Fruit fly (Drosophila melanogaster): ENCODE results near the gene Ir67b.

DNA sequence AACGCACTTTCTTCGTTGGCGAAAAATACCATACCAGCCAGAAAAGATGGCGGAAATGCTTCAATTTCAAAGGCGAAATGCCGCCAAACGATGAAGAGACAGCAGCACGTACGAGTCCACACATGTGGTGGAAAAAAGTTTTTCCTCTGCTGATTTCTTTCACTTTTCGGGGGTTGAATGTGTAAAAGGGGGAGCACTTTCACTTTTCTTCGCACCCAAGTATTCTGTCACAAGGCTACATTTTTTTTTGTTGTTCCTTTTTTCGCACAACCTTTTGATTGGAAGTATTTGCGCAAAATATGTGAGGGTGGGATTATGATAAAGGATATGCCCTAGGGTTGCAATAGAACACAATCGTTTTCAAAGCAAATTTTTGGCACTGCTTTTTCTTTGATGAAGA, 22.3 kb downstream of the Ir67b start:
- TF ChIP-seq topi (GFP tag; optimal IDR thresholded peaks at IDR 0.05) (no peak), CG10669 (GFP tag; optimal IDR thresholded peaks at IDR 0.05) (no peak), CG4318 (GFP tag; optimal IDR thresholded peaks at IDR 0.05) (no peak), CG1621 (tag; optimal IDR thresholded peaks at IDR 0.05) (no peak), Sox15 (GFP tag; optimal IDR thresholded peaks at IDR 0.05) (no peak), CG11762 (GFP tag; optimal IDR thresholded peaks at IDR 0.05; ENCODE audit: insufficient read depth) (no peak), acj6 (GFP tag; optimal IDR thresholded peaks at IDR 0.05) (no peak), dac (GFP tag; optimal IDR thresholded peaks at IDR 0.05) (no peak), CG15336 (GFP tag; IDR thresholded peaks at IDR 0.05) (no peak)

Measured in whole organism, prepupa.